Worm (Caenorhabditis elegans) whole organism, late embryonic: ENCODE data around the gene ZC196.9.
A peak's percentile ranks its signal among the peaks of the same experiment; 100 is the strongest.

Experiments used
- F13H6.1 ChIP-seq: sonication (generic microtip); optimal IDR thresholded peaks from 2 replicates; lab custom pipeline; 2016; ENCODE audit warnings: missing genetic modification characterization, missing compliant biosample characterization
- K02D7.2 ChIP-seq: sonication (generic microtip); optimal IDR thresholded peaks from 2 replicates; lab custom pipeline; 2017; ENCODE audit warnings: mild to moderate bottlenecking, missing genetic modification characterization, missing compliant biosample characterization
- K09A11.1 ChIP-seq: sonication (generic microtip); optimal IDR thresholded peaks from 2 replicates; lab custom pipeline; 2017; ENCODE audit warnings: antibody characterized with exemption, mild to moderate bottlenecking, missing genetic modification characterization, missing compliant biosample characterization; ENCODE audit not compliant: insufficient read depth
- T23F11.4 ChIP-seq: fragments of 200-800 bp; sonication (Bioruptor generic); optimal IDR thresholded peaks from 2 replicates; lab custom pipeline; 2018; ENCODE audit warnings: mild to moderate bottlenecking, missing genetic modification characterization, missing compliant biosample characterization
- ama-1 ChIP-seq: fragments of 150-350 bp; optimal IDR thresholded peaks from 2 replicates; lab custom pipeline; 2014
- ceh-14 ChIP-seq: sonication (generic microtip); optimal IDR thresholded peaks from 2 replicates; lab custom pipeline; 2016; ENCODE audit warnings: missing genotype, missing genetic modification characterization, missing compliant biosample characterization
- ceh-18 ChIP-seq: sonication (generic microtip); optimal IDR thresholded peaks from 2 replicates; lab custom pipeline; 2016; ENCODE audit warnings: missing genetic modification characterization, missing compliant biosample characterization
- ceh-45 ChIP-seq: fragments of 200-800 bp; sonication (Bioruptor generic); IDR thresholded peaks from 2 replicates; pipeline ENCODE4 v1.3.6; 2022; ENCODE audit warnings: missing genetic modification reagents, missing genetic modification characterization, missing compliant biosample characterization
- ceh-6 ChIP-seq: fragments of 200-800 bp; sonication (Bioruptor generic); optimal IDR thresholded peaks from 2 replicates; lab custom pipeline; 2018; ENCODE audit warnings: mild to moderate bottlenecking, missing genetic modification characterization, missing compliant biosample characterization
- dmd-4 ChIP-seq: sonication (generic microtip); optimal IDR thresholded peaks from 2 replicates; lab custom pipeline; 2016; ENCODE audit warnings: borderline replicate concordance, missing genetic modification characterization, missing compliant biosample characterization
- dve-1 ChIP-seq: sonication (generic microtip); optimal IDR thresholded peaks from 2 replicates; lab custom pipeline; 2017; ENCODE audit warnings: antibody characterized with exemption, mild to moderate bottlenecking, missing genetic modification characterization, missing compliant biosample characterization
- elt-2 ChIP-seq: sonication (generic microtip); optimal IDR thresholded peaks from 2 replicates; lab custom pipeline; 2016; ENCODE audit warnings: missing genetic modification reagents, missing genetic modification characterization, missing compliant biosample characterization
- elt-4 ChIP-seq: sonication (generic microtip); optimal IDR thresholded peaks from 2 replicates; lab custom pipeline; 2016; ENCODE audit warnings: missing genetic modification characterization, missing compliant biosample characterization
- ets-4 ChIP-seq: sonication (generic microtip); optimal IDR thresholded peaks from 2 replicates; lab custom pipeline; 2016; ENCODE audit warnings: missing genetic modification characterization, missing compliant biosample characterization
- fkh-6 ChIP-seq: sonication (generic microtip); optimal IDR thresholded peaks from 2 replicates; lab custom pipeline; 2016; ENCODE audit warnings: missing genetic modification characterization, missing compliant biosample characterization
- gmeb-2 ChIP-seq: sonication (generic microtip); optimal IDR thresholded peaks from 2 replicates; lab custom pipeline; 2016; ENCODE audit warnings: missing genetic modification characterization, inconsistent platforms, missing compliant biosample characterization
- hlh-15 ChIP-seq: sonication (generic microtip); optimal IDR thresholded peaks from 2 replicates; lab custom pipeline; 2016; ENCODE audit warnings: missing genetic modification characterization, missing compliant biosample characterization
- hlh-30 ChIP-seq: sonication (generic microtip); optimal IDR thresholded peaks from 2 replicates; lab custom pipeline; 2017; ENCODE audit warnings: antibody characterized with exemption, missing genetic modification characterization, missing compliant biosample characterization; ENCODE audit not compliant: insufficient read depth
- hlh-8 ChIP-seq: sonication (generic microtip); optimal IDR thresholded peaks from 2 replicates; lab custom pipeline; 2016; ENCODE audit warnings: missing genotype, missing genetic modification characterization, missing compliant biosample characterization
- lim-6 ChIP-seq: sonication (generic microtip); optimal IDR thresholded peaks from 2 replicates; lab custom pipeline; 2016; ENCODE audit warnings: missing genetic modification characterization, missing compliant biosample characterization
- lin-11 ChIP-seq: fragments of 200-800 bp; sonication (Bioruptor generic); optimal IDR thresholded peaks from 2 replicates; lab custom pipeline; 2018; ENCODE audit warnings: mild to moderate bottlenecking, missing genetic modification characterization, missing compliant biosample characterization
- mec-3 ChIP-seq: sonication (generic microtip); optimal IDR thresholded peaks from 2 replicates; lab custom pipeline; 2016; ENCODE audit warnings: borderline replicate concordance, missing genetic modification characterization, missing compliant biosample characterization
- nfya-1 ChIP-seq: sonication (generic microtip); optimal IDR thresholded peaks from 2 replicates; lab custom pipeline; 2017; ENCODE audit warnings: missing genetic modification characterization, mild to moderate bottlenecking, missing compliant biosample characterization, antibody characterized with exemption, moderate library complexity
- nhr-11 ChIP-seq: fragments of 150-350 bp; optimal IDR thresholded peaks from 2 replicates; lab custom pipeline; 2014; ENCODE audit warnings: missing biosample characterization, missing genetic modification characterization
- nhr-232 ChIP-seq: sonication (generic microtip); optimal IDR thresholded peaks from 2 replicates; lab custom pipeline; 2016; ENCODE audit warnings: missing genetic modification characterization, missing compliant biosample characterization
- npax-4 ChIP-seq: sonication (generic microtip); optimal IDR thresholded peaks from 2 replicates; lab custom pipeline; 2016; ENCODE audit warnings: missing genetic modification characterization, missing compliant biosample characterization
- odd-2 ChIP-seq: sonication (generic microtip); optimal IDR thresholded peaks from 2 replicates; lab custom pipeline; 2017; ENCODE audit warnings: antibody characterized with exemption, mild to moderate bottlenecking, missing genetic modification characterization, missing compliant biosample characterization
- pat-9 ChIP-seq: fragments of 200-800 bp; sonication (Bioruptor generic); optimal IDR thresholded peaks from 2 replicates; lab custom pipeline; 2018; ENCODE audit warnings: mild to moderate bottlenecking, missing genetic modification characterization, moderate library complexity, missing compliant biosample characterization
- pqm-1 ChIP-seq: sonication (generic microtip); optimal IDR thresholded peaks from 2 replicates; lab custom pipeline; 2016; ENCODE audit warnings: missing genetic modification characterization, missing compliant biosample characterization
- pros-1 ChIP-seq: fragments of 150-350 bp; optimal IDR thresholded peaks from 2 replicates; lab custom pipeline; 2014; ENCODE audit warnings: missing biosample characterization, missing genetic modification reagents, missing genetic modification characterization
- ref-2 ChIP-seq: sonication (generic microtip); optimal IDR thresholded peaks from 2 replicates; lab custom pipeline; 2016; ENCODE audit warnings: missing genetic modification characterization, missing compliant biosample characterization
- sdc-2 ChIP-seq: sonication (generic microtip); optimal IDR thresholded peaks from 2 replicates; lab custom pipeline; 2016; ENCODE audit warnings: missing genotype, missing genetic modification characterization, missing compliant biosample characterization
- sox-2 ChIP-seq: fragments of 200-800 bp; sonication (Bioruptor generic); IDR thresholded peaks from 2 replicates; pipeline ENCODE4 v1.3.6; 2022; ENCODE audit warnings: missing genetic modification reagents, missing genetic modification characterization, missing compliant biosample characterization
- sox-4 ChIP-seq: sonication (generic microtip); optimal IDR thresholded peaks from 2 replicates; lab custom pipeline; 2017; ENCODE audit warnings: mild to moderate bottlenecking, missing genetic modification characterization, inconsistent platforms, missing compliant biosample characterization
- tbx-2 ChIP-seq: sonication (generic microtip); optimal IDR thresholded peaks from 2 replicates; lab custom pipeline; 2016; ENCODE audit warnings: missing genetic modification characterization, missing compliant biosample characterization
- unc-42 ChIP-seq: sonication (generic microtip); optimal IDR thresholded peaks from 2 replicates; lab custom pipeline; 2016; ENCODE audit warnings: missing genotype, missing genetic modification characterization, missing compliant biosample characterization
- unc-55 ChIP-seq: sonication (generic microtip); optimal IDR thresholded peaks from 2 replicates; lab custom pipeline; 2017; ENCODE audit warnings: missing biosample characterization, missing genetic modification reagents, missing genetic modification characterization
- unc-86 ChIP-seq: sonication (generic microtip); optimal IDR thresholded peaks from 2 replicates; lab custom pipeline; 2016; ENCODE audit warnings: missing genetic modification characterization, missing compliant biosample characterization
- zip-5 ChIP-seq: sonication (generic microtip); optimal IDR thresholded peaks from 2 replicates; lab custom pipeline; 2016; ENCODE audit warnings: missing genetic modification characterization, missing compliant biosample characterization
- ztf-16 ChIP-seq: sonication (generic microtip); optimal IDR thresholded peaks from 2 replicates; lab custom pipeline; 2017; ENCODE audit warnings: missing genetic modification characterization, missing compliant biosample characterization

The ZC196.9 gene

ce11 chrV:8767493-8767892 is 40.5 kb upstream of the ZC196.9 start:
- peak; percentile 61 for TF ChIP-seq elt-2 (tag; lab: Kevin White, UChicago)
- no peak for TF ChIP-seq K02D7.2 (tag; lab: Kevin White, UChicago)
- TF ChIP-seq lin-11 (tag; lab: Kevin White, UChicago): no peak
- TF ChIP-seq, all 69 proteins: peak for 1

- TF ChIP-seq K09A11.1 (tag; lab: Kevin White, UChicago) (no peak), npax-4 (no peak), tbx-2 (tag; lab: Kevin White, UChicago) (no peak), sdc-2 (tag; lab: Kevin White, UChicago) (no peak), mec-3 (no peak), nhr-232 (tag; lab: Kevin White, UChicago) (no peak), nhr-11 (tag; lab: Kevin White, UChicago) (no peak), ref-2 (tag; lab: Kevin White, UChicago) (no peak)
Measured at ce11 chrV:8767041-8767440, 40.1 kb upstream of the ZC196.9 start.

ce11 chrV:8765938-8766337 is 39.0 kb upstream of the ZC196.9 start, which contains the start of gene B0507.9:
Gene B0507.9, minus strand, starts transcription at chrV:8766038.
- no peak for TF ChIP-seq zip-5 (tag; lab: Kevin White, UChicago)
- no peak for TF ChIP-seq hlh-30 (tag; lab: Kevin White, UChicago)
- TF ChIP-seq ets-4 (tag; lab: Kevin White, UChicago): no peak
- TF ChIP-seq odd-2 (tag; lab: Kevin White, UChicago): no peak
- TF ChIP-seq lin-11 (tag; lab: Kevin White, UChicago): no peak
- TF ChIP-seq hlh-8: no peak
- TF ChIP-seq ceh-18: no peak
- TF ChIP-seq elt-4 (tag; lab: Kevin White, UChicago): no peak

- TF ChIP-seq T23F11.4 (GFP tag; lab: Kevin White, UChicago): no peak
- TF ChIP-seq ref-2 (tag; lab: Kevin White, UChicago): no peak
- TF ChIP-seq K02D7.2 (tag; lab: Kevin White, UChicago): no peak
- TF ChIP-seq dve-1 (tag; lab: Kevin White, UChicago): no peak
- no peak for TF ChIP-seq ama-1 (lab: Kevin White, UChicago)
- no peak for TF ChIP-seq pros-1 (tag; lab: Kevin White, UChicago)
- no peak for TF ChIP-seq nfya-1 (tag; lab: Kevin White, UChicago)
- TF ChIP-seq dmd-4: no peak
Measured at ce11 chrV:8762861-8763260, 35.9 kb upstream of the ZC196.9 start, which contains the start of gene B0507.8. Gene B0507.8, minus strand, starts transcription at chrV:8762961.

- TF ChIP-seq pqm-1 (tag; lab: Kevin White, UChicago): no peak
- TF ChIP-seq K09A11.1 (tag; lab: Kevin White, UChicago): no peak
- TF ChIP-seq gmeb-2 (tag; lab: Kevin White, UChicago): no peak
- TF ChIP-seq odd-2 (tag; lab: Kevin White, UChicago): no peak
- TF ChIP-seq nhr-232 (tag; lab: Kevin White, UChicago): no peak
- no peak for TF ChIP-seq fkh-6 (tag; lab: Kevin White, UChicago)
- TF ChIP-seq, all 69 proteins: peak for 0
Measured at ce11 chrV:8760416-8760815, 33.4 kb upstream of the ZC196.9 start, which contains the start of gene ddn-1. Gene ddn-1, minus strand, starts transcription at chrV:8760516.

ce11 chrV:8758618-8759017 is 31.6 kb upstream of the ZC196.9 start, which contains the start of gene B0507.7:
Gene B0507.7, minus strand, starts transcription at chrV:8758718.
- no peak for TF ChIP-seq pat-9 (tag; lab: Kevin White, UChicago)
- no peak for TF ChIP-seq F13H6.1 (tag; lab: Kevin White, UChicago)
- no peak for TF ChIP-seq unc-86 (tag; lab: Kevin White, UChicago)
- no peak for TF ChIP-seq ceh-14
- TF ChIP-seq ztf-16 (tag; lab: Kevin White, UChicago): no peak
- no peak for TF ChIP-seq hlh-15
- TF ChIP-seq lim-6 (tag; lab: Kevin White, UChicago): no peak
- TF ChIP-seq ref-2 (tag; lab: Kevin White, UChicago): no peak
- TF ChIP-seq odd-2 (tag; lab: Kevin White, UChicago): no peak
- TF ChIP-seq ceh-6: no peak
- no peak for TF ChIP-seq sox-2 (GFP tag; lab: Robert Waterston, UW)
- TF ChIP-seq unc-42 (tag; lab: Kevin White, UChicago): no peak
- no peak for TF ChIP-seq sox-4 (tag; lab: Kevin White, UChicago)
- TF ChIP-seq K09A11.1 (tag; lab: Kevin White, UChicago): no peak
- TF ChIP-seq unc-55: no peak
- no peak for TF ChIP-seq ceh-45 (GFP tag; lab: Robert Waterston, UW)
- TF ChIP-seq, all 69 proteins: peak for 0
